Fruit fly (Drosophila melanogaster) S2 (cell line): ENCODE results near the gene CG45101.

Experiments used
- CG8478 ChIP-seq: fragments of >200 bp; optimal IDR thresholded peaks from 2 replicates; lab custom pipeline; 2018
- CTCF ChIP-seq, 2 experiments: fragments of >200 bp; optimal IDR thresholded peaks; 2 replicates each; lab custom pipeline; 2018

DNA sequence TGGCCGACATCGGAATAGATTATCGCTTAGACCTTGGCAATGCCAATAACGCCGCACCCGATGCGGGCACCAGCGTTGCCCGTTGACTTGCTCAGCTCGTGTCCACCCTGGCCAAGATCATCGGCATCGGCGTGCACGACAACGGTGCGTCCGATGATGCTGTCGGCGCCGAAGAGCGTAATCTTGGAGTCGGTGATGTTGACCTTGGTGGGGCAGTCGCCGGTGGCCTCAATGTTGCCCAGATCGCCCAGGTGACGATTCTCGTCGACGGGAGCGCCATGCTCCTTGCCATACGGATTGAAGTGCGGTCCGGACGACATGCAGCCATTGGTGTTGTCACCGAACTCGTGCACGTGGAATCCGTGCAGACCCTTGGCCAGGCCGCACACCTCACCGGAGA lies 47.6 kb downstream of the CG45101 start:
- TF ChIP-seq CTCF (optimal IDR thresholded peaks at IDR 0.05; lab: Kevin White, UChicago) (no peak), CG8478 (no peak)
